Fruit fly (Drosophila melanogaster): ENCODE results near the gene OtopLa.

Gene OtopLa

dm6 chrX:5695958-5696357, 47.7 kb upstream of the OtopLa start (continued):
- no peak for TF ChIP-seq Hand (GFP tag; optimal IDR thresholded peaks at IDR 0.05)
- no peak for TF ChIP-seq nmo (GFP tag; optimal IDR thresholded peaks at IDR 0.05)
- TF ChIP-seq Nf-YB (GFP tag; optimal IDR thresholded peaks at IDR 0.05), result no peak
- TF ChIP-seq Scr (GFP tag; IDR thresholded peaks at IDR 0.05; ENCODE audit: partially characterized antibody), result peak; percentile 79
- TF ChIP-seq pan (optimal IDR thresholded peaks at IDR 0.05), result no peak
- peak in 1 of 2 experiments; percentile 6 for TF ChIP-seq pan (GFP tag; optimal IDR thresholded peaks at IDR 0.05 in 1 of 2, IDR thresholded peaks at IDR 0.05 in 1 of 2)
- no peak for TF ChIP-seq usp (GFP tag; optimal IDR thresholded peaks at IDR 0.05)
- no peak for TF ChIP-seq NFAT (GFP tag; IDR thresholded peaks at IDR 0.05)
- no peak for TF ChIP-seq zen (tag; optimal IDR thresholded peaks at IDR 0.05)
- TF ChIP-seq CG33557 (GFP tag; optimal IDR thresholded peaks at IDR 0.05), result no peak
- no peak for TF ChIP-seq CG8281 (tag; optimal IDR thresholded peaks at IDR 0.05)
- no peak for TF ChIP-seq Nf-YA (GFP tag; IDR thresholded peaks at IDR 0.05)
- no peak for TF ChIP-seq CG18764 (GFP tag; optimal IDR thresholded peaks at IDR 0.05)
- TF ChIP-seq CG4328 (GFP tag; optimal IDR thresholded peaks at IDR 0.05), result no peak
- no peak for TF ChIP-seq ab (GFP tag; optimal IDR thresholded peaks at IDR 0.05)
- TF ChIP-seq Dad (GFP tag; optimal IDR thresholded peaks at IDR 0.05), result no peak
- TF ChIP-seq Kr (GFP tag; optimal IDR thresholded peaks at IDR 0.05), result no peak
- TF ChIP-seq jumu (GFP tag; optimal IDR thresholded peaks at IDR 0.05), result no peak
- no peak for TF ChIP-seq Bgb (GFP tag; IDR thresholded peaks at IDR 0.05; ENCODE audit: partially characterized antibody)
- TF ChIP-seq sna (GFP tag; IDR thresholded peaks at IDR 0.05; ENCODE audit: partially characterized antibody), result peak; percentile 65
- TF ChIP-seq CG8944 (GFP tag; optimal IDR thresholded peaks at IDR 0.05), result no peak
- TF ChIP-seq CG16815 (GFP tag; optimal IDR thresholded peaks at IDR 0.05), result no peak
- TF ChIP-seq CG6175 (GFP tag; IDR thresholded peaks at IDR 0.05), result no peak
- no peak for TF ChIP-seq Gsc (GFP tag; IDR thresholded peaks at IDR 0.05)
- TF ChIP-seq phol (tag; optimal IDR thresholded peaks at IDR 0.05), result no peak
- no peak for TF ChIP-seq al (GFP tag; IDR thresholded peaks at IDR 0.05)
- no peak for TF ChIP-seq Jarid2 (GFP tag; optimal IDR thresholded peaks at IDR 0.05)
- TF ChIP-seq ATbp (GFP tag; optimal IDR thresholded peaks at IDR 0.05), result no peak
- no peak for TF ChIP-seq maf-S (GFP tag; optimal IDR thresholded peaks at IDR 0.05)
- peak; percentile 18 for TF ChIP-seq CG30020 (tag; optimal IDR thresholded peaks at IDR 0.05)
- peak; percentile 17 for TF ChIP-seq slbo (GFP tag; IDR thresholded peaks at IDR 0.05)
- TF ChIP-seq tin (GFP tag; optimal IDR thresholded peaks at IDR 0.05), result no peak
- 0 out of 2 replicates have a peak, but pooled peaks have one; percentile 50 for TF ChIP-seq CG42726 (GFP tag; IDR thresholded peaks at IDR 0.05; ENCODE audit: partially characterized antibody)
- TF ChIP-seq vvl (GFP tag; IDR thresholded peaks at IDR 0.05), result peak; percentile 7
- no peak for TF ChIP-seq CG12942 (GFP tag; optimal IDR thresholded peaks at IDR 0.05)
- TF ChIP-seq C15 (GFP tag; IDR thresholded peaks at IDR 0.05), result no peak
- TF ChIP-seq zen2 (GFP tag; IDR thresholded peaks at IDR 0.05; ENCODE audit: partially characterized antibody), result peak; percentile 36; the same call in 1 of the 3 replicates
- no peak; the same call in 1 of the 2 replicates for TF ChIP-seq CG10959 (GFP tag; IDR thresholded peaks at IDR 0.05)
- TF ChIP-seq CG3847 (GFP tag; IDR thresholded peaks at IDR 0.05), result no peak
- TF ChIP-seq fd64A (GFP tag; optimal IDR thresholded peaks at IDR 0.05), result no peak
- TF ChIP-seq cas (GFP tag; IDR thresholded peaks at IDR 0.05), result no peak
- TF ChIP-seq CG3407 (GFP tag; optimal IDR thresholded peaks at IDR 0.05), result no peak
- TF ChIP-seq CG3163 (GFP tag; optimal IDR thresholded peaks at IDR 0.05), result no peak
- TF ChIP-seq CG2202 (tag; optimal IDR thresholded peaks at IDR 0.05), result no peak
- TF ChIP-seq CG7271 (tag; optimal IDR thresholded peaks at IDR 0.05), result no peak
- TF ChIP-seq Sox100B (GFP tag; optimal IDR thresholded peaks at IDR 0.05), result no peak
- TF ChIP-seq Oaz (GFP tag; IDR thresholded peaks at IDR 0.05), result no peak
- no peak for TF ChIP-seq pfk (GFP tag; optimal IDR thresholded peaks at IDR 0.05)
- no peak for TF ChIP-seq fd3F (GFP tag; optimal IDR thresholded peaks at IDR 0.05)
- peak; percentile 86 for TF ChIP-seq Doc3 (GFP tag; IDR thresholded peaks at IDR 0.05; ENCODE audit: partially characterized antibody)
- TF ChIP-seq CG14965 (GFP tag; optimal IDR thresholded peaks at IDR 0.05; ENCODE audit: borderline replicate concordance), result no peak
